Worm (Caenorhabditis elegans) whole organism, L3 larva: ENCODE data around the gene alfa-1.

Experiments
- ZK546.5 ChIP-seq: sonication (generic microtip); optimal IDR thresholded peaks from 2 replicates; lab custom pipeline; 2017; ENCODE audit warnings: missing biosample characterization, missing genetic modification characterization
- aly-2 ChIP-seq: fragments of 150-350 bp; optimal IDR thresholded peaks from 2 replicates; lab custom pipeline; 2014; ENCODE audit warnings: missing biosample characterization, missing genetic modification characterization
- ama-1 ChIP-seq: fragments of 150-350 bp; optimal IDR thresholded peaks from 2 replicates; lab custom pipeline; 2018
- ceh-16 ChIP-seq: sonication (generic microtip); optimal IDR thresholded peaks from 2 replicates; lab custom pipeline; 2017; ENCODE audit warnings: missing biosample characterization, missing genetic modification characterization
- ceh-28 ChIP-seq: fragments of 150-350 bp; optimal IDR thresholded peaks from 2 replicates; lab custom pipeline; 2014; ENCODE audit warnings: missing biosample characterization, missing genetic modification reagents, missing genetic modification characterization
- ceh-82 ChIP-seq: fragments of 150-350 bp; optimal IDR thresholded peaks from 2 replicates; lab custom pipeline; 2014; ENCODE audit warnings: missing biosample characterization, missing genetic modification characterization
- ceh-9 ChIP-seq: sonication (generic microtip); optimal IDR thresholded peaks from 2 replicates; lab custom pipeline; 2018; ENCODE audit warnings: missing biosample characterization, missing genetic modification characterization
- daf-12 ChIP-seq: fragments of 150-350 bp; optimal IDR thresholded peaks from 2 replicates; lab custom pipeline; 2014; ENCODE audit warnings: missing biosample characterization, missing genetic modification reagents, missing genetic modification characterization
- egl-27 ChIP-seq: sonication (generic microtip); optimal IDR thresholded peaks from 4 replicates; lab custom pipeline; 2017; ENCODE audit warnings: missing biosample characterization, missing genetic modification reagents, missing genetic modification characterization
- egl-5 ChIP-seq: fragments of 150-350 bp; optimal IDR thresholded peaks from 2 replicates; lab custom pipeline; 2017; ENCODE audit warnings: missing biosample characterization, missing genetic modification reagents, missing genetic modification characterization, inconsistent platforms
- elt-1 ChIP-seq: fragments of 150-350 bp; optimal IDR thresholded peaks from 2 replicates; lab custom pipeline; 2014; ENCODE audit warnings: missing biosample characterization, missing genetic modification characterization
- elt-2 ChIP-seq: sonication (generic microtip); optimal IDR thresholded peaks from 2 replicates; lab custom pipeline; 2016; ENCODE audit warnings: missing genetic modification reagents, mild to moderate bottlenecking, missing genetic modification characterization, missing compliant biosample characterization
- eor-1 ChIP-seq, 2 experiments: fragments of 150-350 bp; optimal IDR thresholded peaks; 2 replicates each; lab custom pipeline; 2014 to 2018; ENCODE audit warnings: missing biosample characterization in 2 of 2, missing genetic modification characterization in 2 of 2
- fkh-10 ChIP-seq: sonication (generic microtip); optimal IDR thresholded peaks from 2 replicates; lab custom pipeline; 2017; ENCODE audit warnings: missing biosample characterization, missing genetic modification reagents, missing genetic modification characterization
- fkh-2 ChIP-seq: fragments of 150-350 bp; optimal IDR thresholded peaks from 2 replicates; lab custom pipeline; 2014; ENCODE audit warnings: missing biosample characterization, missing genetic modification reagents, missing genetic modification characterization
- fos-1 ChIP-seq: fragments of 150-350 bp; optimal IDR thresholded peaks from 2 replicates; lab custom pipeline; 2014; ENCODE audit warnings: missing biosample characterization, missing genetic modification characterization
- hmg-11 ChIP-seq: sonication (generic microtip); optimal IDR thresholded peaks from 2 replicates; lab custom pipeline; 2016; ENCODE audit warnings: missing genetic modification characterization, missing compliant biosample characterization
- lin-15B ChIP-seq: fragments of 150-350 bp; optimal IDR thresholded peaks from 2 replicates; lab custom pipeline; 2014; ENCODE audit warnings: missing biosample characterization, missing genetic modification characterization
- lin-39 ChIP-seq: fragments of 150-350 bp; optimal IDR thresholded peaks from 2 replicates; lab custom pipeline; 2018; ENCODE audit warnings: missing biosample characterization, missing genetic modification reagents, missing genetic modification characterization
- lsy-12 ChIP-seq: sonication (generic microtip); optimal IDR thresholded peaks from 2 replicates; lab custom pipeline; 2016; ENCODE audit warnings: mild to moderate bottlenecking, missing genetic modification characterization, missing compliant biosample characterization
- mdl-1 ChIP-seq: fragments of 150-350 bp; optimal IDR thresholded peaks from 2 replicates; lab custom pipeline; 2014; ENCODE audit warnings: missing biosample characterization, missing genetic modification characterization
- mml-1 ChIP-seq: fragments of 150-350 bp; sonication (generic microtip); optimal IDR thresholded peaks from 3 replicates; lab custom pipeline; 2014; ENCODE audit warnings: missing biosample characterization, missing genetic modification characterization
- nfya-1 ChIP-seq: sonication (generic microtip); optimal IDR thresholded peaks from 2 replicates; lab custom pipeline; 2017; ENCODE audit warnings: missing genetic modification characterization, mild to moderate bottlenecking, missing compliant biosample characterization, antibody characterized with exemption, moderate library complexity; ENCODE audit not compliant: insufficient read depth
- nhr-11 ChIP-seq: fragments of 150-350 bp; optimal IDR thresholded peaks from 2 replicates; lab custom pipeline; 2014; ENCODE audit warnings: missing biosample characterization, missing genetic modification characterization
- nhr-23 ChIP-seq: fragments of 150-350 bp; optimal IDR thresholded peaks from 2 replicates; lab custom pipeline; 2014; ENCODE audit warnings: missing biosample characterization, missing genetic modification reagents, missing genetic modification characterization
- nhr-237 ChIP-seq: fragments of 150-350 bp; optimal IDR thresholded peaks from 2 replicates; lab custom pipeline; 2014; ENCODE audit warnings: missing biosample characterization, missing genetic modification characterization
- nhr-25 ChIP-seq: sonication (generic microtip); optimal IDR thresholded peaks from 2 replicates; lab custom pipeline; 2017; ENCODE audit warnings: missing biosample characterization, missing genetic modification characterization
- nhr-43 ChIP-seq: sonication (generic microtip); optimal IDR thresholded peaks from 2 replicates; lab custom pipeline; 2016; ENCODE audit warnings: mild to moderate bottlenecking, missing genetic modification characterization, missing compliant biosample characterization; ENCODE audit not compliant: poor library complexity, severe bottlenecking
- nhr-67 ChIP-seq: fragments of 150-350 bp; optimal IDR thresholded peaks from 2 replicates; lab custom pipeline; 2014; ENCODE audit warnings: missing biosample characterization, missing genetic modification characterization
- nhr-76 ChIP-seq: fragments of 150-350 bp; sonication (generic microtip); optimal IDR thresholded peaks from 5 replicates; lab custom pipeline; 2014; ENCODE audit warnings: missing biosample characterization, missing genetic modification characterization
- nhr-77 ChIP-seq: fragments of 150-350 bp; optimal IDR thresholded peaks from 2 replicates; lab custom pipeline; 2014; ENCODE audit warnings: missing biosample characterization, missing genetic modification characterization
- pha-4 ChIP-seq: fragments of 150-350 bp; optimal IDR thresholded peaks from 2 replicates; lab custom pipeline; 2014; ENCODE audit warnings: missing biosample characterization, missing genetic modification reagents, missing genetic modification characterization
- pqm-1 ChIP-seq: fragments of 150-350 bp; optimal IDR thresholded peaks from 2 replicates; lab custom pipeline; 2017; ENCODE audit warnings: missing biosample characterization, missing genetic modification characterization, inconsistent platforms
- sea-2 ChIP-seq: fragments of 150-350 bp; sonication (generic microtip); optimal IDR thresholded peaks from 4 replicates; lab custom pipeline; 2014; ENCODE audit warnings: missing biosample characterization, missing genetic modification reagents, missing genetic modification characterization
- skn-1 ChIP-seq: fragments of 150-350 bp; optimal IDR thresholded peaks from 2 replicates; lab custom pipeline; 2014; ENCODE audit warnings: missing biosample characterization, missing genetic modification characterization
- snpc-4 ChIP-seq: fragments of 150-350 bp; optimal IDR thresholded peaks from 2 replicates; lab custom pipeline; 2014; ENCODE audit warnings: missing biosample characterization, missing genetic modification characterization
- tbx-2 ChIP-seq: sonication (generic microtip); optimal IDR thresholded peaks from 2 replicates; lab custom pipeline; 2016; ENCODE audit warnings: mild to moderate bottlenecking, missing genetic modification characterization, missing compliant biosample characterization
- unc-62 ChIP-seq: fragments of 150-350 bp; sonication (generic microtip); optimal IDR thresholded peaks from 4 replicates; lab custom pipeline; 2014; ENCODE audit warnings: missing biosample characterization, missing genetic modification reagents, missing genetic modification characterization
- zag-1 ChIP-seq: fragments of 150-350 bp; optimal IDR thresholded peaks from 2 replicates; lab custom pipeline; 2014; ENCODE audit warnings: missing biosample characterization, missing genetic modification characterization

Gene alfa-1

DNA sequence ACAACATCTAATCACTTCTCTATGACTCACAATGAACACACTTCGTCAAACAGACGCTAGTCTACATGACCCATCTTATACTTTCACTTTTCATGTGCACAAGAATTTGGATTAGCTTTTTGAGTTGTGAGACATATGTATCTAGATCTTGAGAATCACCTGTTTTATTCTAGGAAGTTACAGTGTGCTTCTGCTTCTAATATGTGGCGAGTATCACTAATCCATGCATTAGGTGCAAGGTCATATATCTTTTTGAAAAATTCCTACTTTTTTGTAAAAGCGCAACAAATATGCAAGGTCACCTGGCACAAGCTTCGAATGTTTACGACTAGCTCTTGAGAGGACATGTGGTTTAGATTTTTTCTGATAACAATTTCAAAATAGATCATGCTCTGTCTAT is 13.4 kb upstream of the alfa-1 start:
- no peak for TF ChIP-seq zag-1 (tag; lab: Kevin White, UChicago)
- TF ChIP-seq, all 47 proteins: peak for 0

DNA sequence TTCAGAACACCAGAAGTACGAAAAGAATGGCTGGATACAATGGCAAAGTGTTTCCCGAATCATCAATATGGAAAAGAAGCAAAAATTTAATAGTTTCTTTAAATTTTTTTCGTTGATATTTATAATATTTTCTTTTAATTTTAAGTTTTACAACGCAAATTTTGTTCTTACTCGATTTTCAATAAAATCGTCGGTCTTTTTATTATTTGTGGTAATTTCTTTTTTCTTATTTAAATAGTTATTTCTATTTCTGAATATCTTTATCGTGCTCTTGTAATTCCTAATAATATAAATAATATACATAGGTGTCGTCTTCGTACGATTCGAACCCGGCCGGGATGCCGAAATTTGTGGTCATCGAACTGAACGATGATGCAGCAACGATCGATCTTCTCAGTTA is 9.4 kb upstream of the alfa-1 start, which contains the start of gene lir-1:
lir-1 (plus strand) TSS at position 301 of the 400 bp plus-strand sequence.
- TF ChIP-seq nhr-67 (tag; lab: Kevin White, UChicago): no peak
- no peak for TF ChIP-seq ceh-16 (tag; lab: Kevin White, UChicago)
- no peak for TF ChIP-seq nhr-43 (tag; lab: Kevin White, UChicago)
- no peak for TF ChIP-seq tbx-2 (tag; lab: Kevin White, UChicago)
- no peak for TF ChIP-seq eor-1 (tag; optimal IDR thresholded peaks at IDR 0.05; lab: Kevin White, UChicago)
- no peak for TF ChIP-seq fkh-10 (GFP tag; lab: Kevin White, UChicago)
- no peak for TF ChIP-seq fkh-2 (tag; lab: Kevin White, UChicago)
- TF ChIP-seq skn-1 (tag; lab: Kevin White, UChicago): no peak
- TF ChIP-seq ceh-82 (tag; lab: Kevin White, UChicago): no peak
- no peak for TF ChIP-seq zag-1 (tag; lab: Kevin White, UChicago)
- TF ChIP-seq nhr-237: no peak
- TF ChIP-seq unc-62 (GFP tag; lab: Kevin White, UChicago): no peak
- no peak for TF ChIP-seq nhr-76 (tag; lab: Kevin White, UChicago)
- no peak for TF ChIP-seq ceh-9 (tag; lab: Kevin White, UChicago)
- no peak for TF ChIP-seq ZK546.5
- no peak for TF ChIP-seq lsy-12 (tag; lab: Kevin White, UChicago)
- TF ChIP-seq nhr-11 (tag; lab: Kevin White, UChicago): no peak
- TF ChIP-seq pha-4 (tag; lab: Kevin White, UChicago): no peak
- TF ChIP-seq pqm-1: no peak
- no peak for TF ChIP-seq elt-1 (tag; lab: Kevin White, UChicago)

DNA sequence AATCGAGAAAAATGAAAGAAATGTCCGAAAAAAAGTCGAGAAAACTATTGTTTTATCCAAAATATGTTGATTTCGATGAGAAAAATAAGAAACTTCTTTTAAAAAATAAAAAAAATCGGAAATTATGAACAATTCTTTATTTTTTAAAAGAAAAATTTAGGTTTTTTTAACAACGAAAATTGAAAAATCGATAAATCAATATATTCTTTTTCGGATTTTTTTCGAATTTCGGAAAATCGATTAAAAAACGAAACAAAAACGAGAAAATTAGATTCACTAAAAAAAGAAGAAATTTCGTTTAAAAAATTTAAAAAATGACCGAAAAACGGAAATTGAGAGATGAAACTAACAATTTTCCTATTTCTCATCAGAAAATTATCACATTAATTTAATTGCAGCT is 7.7 kb upstream of the alfa-1 start:
- TF ChIP-seq ceh-82 (tag; lab: Kevin White, UChicago) (no peak), ceh-28 (tag; lab: Kevin White, UChicago) (peak; percentile 66)
- TF ChIP-seq, all 47 proteins: peak for 1

DNA sequence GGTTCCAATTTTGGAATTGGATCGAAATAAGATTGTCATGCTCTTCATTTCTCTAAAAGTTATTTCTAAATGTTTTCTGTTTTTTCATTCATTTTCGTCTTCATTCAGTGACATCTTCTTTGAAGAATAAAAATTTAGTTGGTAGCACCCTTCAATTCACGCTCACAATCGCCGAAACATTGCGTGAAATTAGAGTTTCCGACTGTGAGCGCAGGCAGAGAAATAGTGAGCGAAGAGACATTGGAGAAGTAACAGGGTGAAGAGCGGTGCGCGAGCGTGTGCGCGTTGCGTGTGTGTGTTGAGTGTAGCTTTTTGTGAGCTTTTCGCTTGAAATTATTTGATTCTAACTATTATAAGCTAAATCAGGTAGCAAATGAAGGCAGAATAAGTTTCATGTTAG is 7.1 kb upstream of the alfa-1 start:
- TF ChIP-seq ceh-16 (tag; lab: Kevin White, UChicago) (no peak), mml-1 (tag; lab: Kevin White, UChicago) (no peak), hmg-11 (peak; percentile 74), fos-1 (no peak), ZK546.5 (no peak), ama-1 (lab: Kevin White, UChicago) (no peak), nhr-77 (tag; lab: Kevin White, UChicago) (no peak), mdl-1 (tag; lab: Kevin White, UChicago) (no peak), sea-2 (GFP tag; lab: Kevin White, UChicago) (no peak), lin-39 (tag; lab: Kevin White, UChicago) (peak; percentile 58), egl-5 (tag; lab: Kevin White, UChicago) (no peak), daf-12 (no peak), aly-2 (no peak), fkh-2 (tag; lab: Kevin White, UChicago) (no peak), nhr-25 (peak; percentile 20), nfya-1 (tag; lab: Kevin White, UChicago) (peak; percentile 71), tbx-2 (tag; lab: Kevin White, UChicago) (no peak), egl-27 (no peak), elt-2 (peak; percentile 14), unc-62 (GFP tag; lab: Kevin White, UChicago) (no peak), nhr-23 (tag; lab: Kevin White, UChicago) (no peak), snpc-4 (tag; lab: Kevin White, UChicago) (peak; percentile 66), eor-1 (tag; optimal IDR thresholded peaks at IDR 0.05; lab: Kevin White, UChicago) (no peak), ceh-9 (tag; lab: Kevin White, UChicago) (no peak), fkh-10 (GFP tag; lab: Kevin White, UChicago) (peak; percentile 9), lin-15B (peak; percentile 46), pha-4 (tag; lab: Kevin White, UChicago) (peak; percentile 45)
- TF ChIP-seq, all 47 proteins: peak for 9
